Worm (Caenorhabditis elegans) whole organism, dauer: Measurements from ENCODE around the gene brf-1.

ENCODE experiments used
- unc-62 ChIP-seq: sonication (generic microtip); optimal IDR thresholded peaks from 2 replicates; lab custom pipeline; 2017; ENCODE audit warnings: missing biosample characterization, missing genetic modification reagents, missing genetic modification characterization

Gene brf-1

DNA sequence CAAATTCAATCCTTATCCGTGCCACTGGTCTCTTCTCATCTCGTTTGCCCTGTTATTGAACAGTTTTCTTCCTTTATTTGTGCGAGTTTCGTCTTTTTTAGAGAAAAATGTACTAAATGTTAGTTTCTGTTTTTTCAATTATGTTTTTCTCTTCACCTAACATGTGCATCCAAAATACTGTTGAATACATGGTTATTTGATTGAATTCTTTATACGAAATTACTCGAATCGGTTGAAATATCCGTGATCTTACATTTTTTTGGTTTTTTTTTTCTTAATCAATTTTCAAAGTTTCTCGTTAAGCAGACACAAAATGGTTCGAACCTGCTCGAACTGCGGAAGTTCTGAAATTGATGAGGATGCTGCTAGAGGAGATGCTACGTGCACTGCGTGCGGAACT lies at the start of gene brf-1:
TSS of gene brf-1 (plus strand) at position 301 of the 400 bp plus-strand sequence.
- no peak for TF ChIP-seq unc-62

DNA sequence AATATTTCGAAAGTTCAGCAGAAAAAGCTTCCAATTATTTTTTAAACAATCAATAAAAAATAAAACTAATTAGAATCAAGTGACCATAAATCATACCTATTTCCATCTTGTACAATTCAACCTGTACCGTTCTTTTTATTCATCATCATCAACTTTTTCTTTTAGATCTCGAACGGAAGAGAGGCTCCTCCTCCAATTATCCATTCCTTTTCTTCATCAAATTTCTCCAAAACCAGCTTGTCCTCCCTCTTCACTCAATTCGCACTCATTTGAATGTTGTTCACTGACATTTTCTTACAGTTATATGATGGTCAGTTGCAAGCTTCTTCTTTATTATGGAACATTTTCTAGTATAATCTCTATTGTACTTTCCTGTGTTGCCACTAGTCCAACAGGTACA lies 43.8 kb upstream of the brf-1 start, which contains the start of gene C30G12.4:
TSS of gene C30G12.4 (plus strand) at position 301 of the 400 bp plus-strand sequence.
- TF ChIP-seq unc-62: no peak

DNA sequence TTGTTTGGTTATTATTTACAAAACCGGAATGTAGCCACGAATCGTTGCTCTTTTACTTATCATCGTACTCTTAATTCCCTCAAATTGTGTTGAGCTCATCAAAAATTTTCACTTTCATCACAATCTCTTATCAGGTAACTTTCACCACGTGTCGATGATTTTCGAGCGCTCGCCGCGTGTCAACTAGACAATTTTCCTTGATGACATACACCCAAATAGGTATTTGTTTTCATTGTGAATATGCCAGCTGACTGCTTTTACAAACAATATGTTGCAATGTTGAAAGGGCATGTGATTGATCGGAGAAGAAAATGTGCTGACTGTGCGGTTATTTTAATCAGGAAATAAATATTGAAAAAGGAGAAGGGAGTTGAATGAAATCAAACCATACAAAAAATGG lies 41.0 kb upstream of the brf-1 start:
- no peak for TF ChIP-seq unc-62

DNA sequence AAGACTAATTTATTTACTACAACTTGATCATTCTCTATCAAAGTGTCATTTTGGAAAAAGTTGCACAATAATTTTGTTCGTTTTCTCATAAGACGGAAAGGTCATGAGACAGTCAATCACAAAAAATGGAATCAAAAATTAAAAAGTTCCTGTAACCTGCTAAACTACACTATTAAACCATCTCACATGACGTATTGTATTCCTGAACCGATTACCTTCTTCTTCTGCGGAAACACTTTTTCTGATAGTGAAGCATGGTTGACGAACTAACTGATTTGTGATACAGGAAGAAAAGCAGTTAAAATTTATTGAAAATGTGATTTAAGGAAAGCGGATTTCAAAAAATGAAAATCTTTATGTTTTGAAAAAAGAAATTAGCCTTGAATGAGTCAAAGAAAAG lies 35.9 kb upstream of the brf-1 start:
- no peak for TF ChIP-seq unc-62

DNA sequence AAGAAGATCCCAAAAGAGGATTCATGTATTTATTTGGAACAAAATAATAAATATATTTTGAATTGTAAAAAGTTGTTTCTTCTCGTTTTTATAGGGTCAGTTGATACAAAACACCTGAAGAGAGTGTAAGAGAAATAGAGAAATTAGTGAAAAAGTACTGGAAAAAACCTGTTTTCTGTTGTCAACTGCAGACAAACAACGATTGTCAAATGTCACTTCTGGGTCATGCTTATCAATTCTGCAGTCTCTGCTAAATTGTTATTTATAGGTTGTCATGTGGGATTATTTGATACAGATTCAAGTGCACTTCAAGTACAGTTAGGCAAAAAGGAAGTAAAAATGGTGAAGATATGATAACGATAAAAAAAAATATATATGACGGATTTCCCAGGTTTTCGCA lies 33.1 kb upstream of the brf-1 start:
- no peak for TF ChIP-seq unc-62

DNA sequence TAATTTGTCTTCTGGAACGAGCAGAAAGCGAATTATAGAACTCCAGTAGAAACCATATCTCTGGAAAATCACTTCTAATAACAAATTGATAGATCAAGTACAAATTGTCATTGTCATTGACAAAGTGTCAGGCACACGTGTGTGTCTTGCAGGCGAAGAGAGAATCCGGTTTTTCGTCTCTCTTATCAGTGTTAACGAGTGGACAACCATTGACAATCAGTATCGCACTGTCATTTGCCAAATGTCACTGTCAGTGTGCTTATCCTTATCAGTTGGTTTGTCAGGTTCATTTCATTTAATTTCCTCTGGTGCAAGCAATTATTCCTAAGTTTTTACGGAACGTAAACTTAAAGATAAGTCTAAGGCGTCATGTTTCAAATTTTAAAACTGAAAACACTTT lies 32.1 kb upstream of the brf-1 start:
- no peak for TF ChIP-seq unc-62

DNA sequence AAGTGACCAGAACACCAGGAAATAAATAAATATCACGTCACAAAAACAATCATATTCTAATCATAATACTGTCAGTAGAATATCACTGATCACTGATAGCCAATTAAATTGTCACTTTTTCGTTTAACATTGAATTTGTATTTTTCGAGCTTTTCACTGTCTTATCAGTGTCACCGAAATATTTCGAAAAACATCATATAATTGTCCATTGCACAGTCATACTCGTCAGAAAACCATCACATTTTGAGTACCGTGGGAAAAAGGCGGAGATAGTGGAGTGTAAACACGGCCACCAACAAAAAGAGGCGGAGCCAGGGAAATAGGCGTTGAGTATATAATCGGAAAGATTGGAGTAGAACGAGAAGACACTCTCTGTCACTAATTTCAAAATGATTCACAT lies 28.4 kb upstream of the brf-1 start:
- no peak for TF ChIP-seq unc-62

DNA sequence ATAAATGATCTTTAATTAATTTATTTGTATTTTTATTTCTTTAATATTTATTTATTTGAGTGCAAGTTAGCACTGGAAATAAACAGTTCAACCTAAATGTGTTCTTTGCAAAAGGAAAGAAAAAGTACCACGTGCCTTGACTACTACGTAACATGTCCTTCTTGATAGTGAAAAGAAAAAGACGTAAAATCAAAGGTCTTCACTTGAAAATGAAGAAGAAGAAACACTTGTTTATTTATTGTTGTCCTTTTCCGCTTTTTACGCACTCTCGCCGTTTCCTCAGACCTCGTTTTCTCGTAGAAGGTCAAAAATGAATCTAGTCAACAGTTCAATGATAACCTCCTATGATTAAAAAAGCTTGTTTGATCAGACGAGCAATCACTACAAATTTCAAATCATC lies 27.7 kb upstream of the brf-1 start:
- TF ChIP-seq unc-62: no peak

DNA sequence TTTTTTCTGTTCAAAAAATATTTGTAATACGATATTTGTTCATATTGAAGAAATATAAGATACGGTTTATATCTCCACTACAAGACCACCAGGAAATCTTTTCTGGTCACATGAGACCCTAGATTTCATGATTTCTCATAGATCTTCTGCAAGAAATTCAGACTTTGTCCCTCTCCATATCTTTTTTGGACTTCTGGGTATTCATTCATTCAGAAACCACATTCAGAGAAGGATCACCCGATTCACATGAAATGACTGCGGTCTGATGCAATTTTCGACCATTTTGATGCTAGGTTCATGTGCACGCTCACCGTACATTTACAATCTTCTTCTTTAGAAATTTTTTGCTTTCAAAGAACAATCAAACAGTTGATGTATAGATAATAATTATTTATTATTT lies 25.9 kb upstream of the brf-1 start:
- no peak for TF ChIP-seq unc-62

DNA sequence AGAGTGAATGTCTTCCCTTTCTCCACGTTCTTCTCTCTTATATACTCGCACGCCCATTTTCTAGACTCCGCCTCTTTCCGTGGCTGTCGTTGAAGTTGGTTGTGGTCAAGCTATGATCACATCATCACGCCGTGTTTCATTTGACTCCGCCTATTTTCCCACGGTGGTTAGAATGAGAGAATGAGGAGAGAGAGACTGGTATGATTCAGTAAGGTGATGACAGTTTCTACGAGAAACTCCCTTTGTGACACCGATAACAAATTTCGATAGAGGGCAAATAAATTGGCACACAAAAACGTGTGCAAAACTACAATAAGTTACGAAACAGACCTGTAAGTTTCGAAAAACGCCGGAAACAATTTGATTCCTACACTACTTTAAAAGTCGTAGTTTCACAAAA lies 25.1 kb upstream of the brf-1 start:
- no peak for TF ChIP-seq unc-62

DNA sequence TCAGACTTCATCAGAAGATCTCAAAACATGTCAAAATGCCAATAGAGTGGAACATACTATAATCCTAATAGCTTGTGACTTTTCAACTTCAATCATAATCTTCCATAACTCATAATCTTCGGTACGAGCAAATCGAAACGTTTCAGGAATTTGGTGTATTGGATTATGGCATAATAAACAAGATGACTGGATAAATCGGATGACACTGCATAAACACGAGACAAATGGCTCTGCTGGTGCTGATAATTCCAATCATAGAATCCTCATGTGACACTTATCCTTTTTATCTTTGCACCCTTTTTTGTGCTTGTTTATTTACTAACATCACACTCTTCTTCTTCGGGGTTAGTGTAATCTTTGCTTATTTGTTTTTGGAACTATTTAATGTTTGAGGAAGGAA lies 22.6 kb upstream of the brf-1 start:
- no peak for TF ChIP-seq unc-62

DNA sequence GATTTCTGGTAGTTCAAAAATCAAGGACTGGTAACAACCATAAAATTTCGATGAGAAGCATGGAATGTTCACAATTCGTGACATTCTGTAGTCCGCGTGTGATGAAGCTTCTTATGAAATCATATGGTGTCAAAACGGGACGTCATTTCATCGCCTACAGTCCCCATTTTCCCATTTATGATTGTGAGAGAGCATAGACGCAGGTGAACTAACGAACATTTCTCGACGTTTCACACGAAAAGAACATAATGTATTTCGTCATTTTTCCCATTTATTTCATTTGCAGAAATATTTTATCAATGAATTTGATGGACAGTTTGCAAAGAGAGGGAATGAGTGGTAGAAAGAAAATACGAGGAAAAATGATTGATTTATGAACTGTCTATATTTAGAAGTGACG lies 18.5 kb upstream of the brf-1 start:
- no peak for TF ChIP-seq unc-62

DNA sequence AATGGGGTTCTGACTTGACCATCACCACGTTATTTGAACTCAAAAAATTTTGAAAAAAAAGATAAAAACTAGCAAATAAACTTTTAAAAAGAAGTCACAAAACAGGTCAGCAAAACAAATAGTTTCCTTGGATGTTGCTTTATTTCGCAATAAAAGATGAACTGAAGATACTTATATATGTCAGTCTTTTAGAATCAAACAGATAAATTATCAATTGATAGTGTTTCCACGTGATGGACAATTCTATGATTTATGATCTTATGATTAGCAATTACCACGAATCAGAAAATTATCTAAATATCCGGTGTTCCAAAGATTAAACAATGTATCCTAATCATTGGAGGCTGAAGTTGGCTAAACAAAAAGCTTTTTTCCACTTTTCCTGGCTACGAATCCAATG lies 17.9 kb upstream of the brf-1 start:
- no peak for TF ChIP-seq unc-62

DNA sequence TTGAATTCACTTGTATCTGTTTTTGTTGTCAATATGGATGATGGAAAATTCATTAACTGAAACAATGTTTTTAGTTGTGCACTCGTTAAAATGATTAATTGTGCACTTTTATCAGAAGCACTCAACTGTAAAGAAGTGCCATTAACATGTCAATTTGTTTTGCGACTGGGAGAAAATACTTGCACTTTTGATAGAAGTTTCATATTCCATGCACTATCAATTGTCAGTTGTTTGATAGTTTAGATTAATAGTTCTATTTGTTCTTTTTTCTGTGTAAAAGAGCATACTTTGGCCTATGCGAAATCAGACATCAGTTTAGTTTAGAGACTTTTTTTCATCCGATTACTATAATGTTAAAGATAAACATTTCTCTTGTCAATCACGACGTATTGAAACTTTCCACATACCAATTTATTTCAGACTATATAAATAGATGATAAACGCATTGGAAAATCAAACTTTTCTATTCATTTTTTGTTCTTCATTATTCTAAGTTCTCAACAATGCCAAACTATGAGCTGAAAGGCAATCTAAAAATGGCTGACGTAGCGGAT lies 15.7 kb upstream of the brf-1 start, which contains the start of gene C30G12.2:
TSS of gene C30G12.2 (plus strand) at position 504 of the 554 bp plus-strand sequence.
- no peak for TF ChIP-seq unc-62

DNA sequence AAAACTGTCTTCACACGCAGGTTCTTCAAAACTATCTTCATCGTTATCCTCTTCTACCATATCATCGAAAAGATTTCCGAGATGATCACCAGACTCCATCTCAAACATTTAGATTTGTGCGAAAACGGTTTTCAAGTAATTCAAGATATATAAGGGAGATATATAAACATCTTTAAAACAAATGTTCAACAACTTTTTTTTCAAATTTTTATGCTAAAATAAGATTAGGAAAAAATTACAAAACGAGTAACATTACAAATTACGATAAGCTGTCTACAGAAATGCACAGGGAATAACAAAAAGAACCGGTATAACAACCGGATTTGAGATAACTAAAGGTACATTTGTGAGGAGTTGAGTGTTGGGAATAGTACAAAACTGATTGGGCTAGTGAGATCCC lies 9.7 kb upstream of the brf-1 start, which contains the start of gene C30G12.6:
TSS of gene C30G12.6 (minus strand) at position 101 of the 400 bp plus-strand sequence.
- no peak for TF ChIP-seq unc-62

DNA sequence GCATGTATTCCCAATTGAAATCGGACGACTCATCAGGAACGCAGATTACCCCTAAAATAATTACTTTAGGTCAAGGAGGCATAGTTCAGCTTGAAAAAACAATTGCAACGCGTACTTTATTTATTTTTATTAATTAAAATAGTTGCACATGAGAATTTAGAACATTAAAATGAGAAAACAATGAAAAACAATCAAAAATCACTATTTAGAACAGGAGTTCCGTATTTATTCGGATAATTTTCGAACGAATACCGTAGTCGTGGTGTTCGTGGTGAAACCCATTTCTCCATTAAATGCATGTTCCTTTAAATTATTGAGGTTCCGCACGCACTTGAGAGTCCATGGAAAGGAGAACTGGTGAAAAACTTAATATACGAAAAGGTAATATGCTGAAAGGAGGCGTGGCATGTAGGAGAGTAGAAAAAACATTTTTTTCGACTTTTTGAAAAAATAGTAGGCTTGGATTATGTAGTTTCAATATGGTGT lies 7.4 kb upstream of the brf-1 start, which contains the start of gene puf-8:
TSS of gene puf-8 (minus strand) at position 51 of the 486 bp plus-strand sequence.
- no peak for TF ChIP-seq unc-62

DNA sequence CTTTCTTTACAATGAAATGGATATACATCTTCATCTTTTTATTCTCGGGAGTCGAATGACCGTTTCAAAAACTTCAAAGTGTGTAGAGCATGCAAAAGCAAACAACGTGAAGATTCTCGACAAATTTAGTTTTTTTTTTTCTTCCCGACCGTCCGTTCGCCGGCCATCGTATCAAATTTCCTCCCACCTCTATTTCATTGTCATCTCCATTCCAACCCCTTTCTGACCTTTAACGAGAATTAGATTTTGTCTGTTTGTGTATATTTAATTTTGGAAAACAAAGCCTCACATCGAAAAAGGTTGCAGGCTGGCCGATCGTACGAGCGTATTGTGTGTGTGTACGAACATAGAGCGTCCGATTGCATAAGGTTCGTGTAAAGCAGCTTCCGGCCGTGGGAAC lies 6.6 kb upstream of the brf-1 start, which contains the start of gene C30G12.1:
TSS of gene C30G12.1 (plus strand) at position 301 of the 400 bp plus-strand sequence.
- no peak for TF ChIP-seq unc-62

DNA sequence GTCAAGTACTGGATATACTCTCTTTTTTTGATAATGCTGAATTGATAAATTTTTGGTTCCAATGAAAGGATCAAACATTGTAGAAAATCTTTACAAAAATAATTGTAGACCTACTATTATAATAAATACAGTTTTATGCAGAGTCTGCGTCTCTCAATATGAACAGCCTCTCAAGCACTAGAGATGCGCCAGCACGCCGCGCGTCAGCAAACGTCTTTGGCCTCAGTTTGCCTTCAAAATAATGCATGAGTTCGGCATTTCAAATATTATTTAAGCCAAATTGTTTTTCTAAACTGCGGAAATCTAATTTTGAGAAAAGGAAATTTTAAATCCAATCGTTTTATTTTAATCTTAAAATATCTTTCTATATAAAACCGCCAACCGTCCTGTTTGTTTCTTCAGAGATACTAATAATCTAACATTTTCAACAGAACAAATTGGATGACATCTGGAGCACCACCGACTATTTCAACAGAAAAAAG lies 3.9 kb upstream of the brf-1 start, which contains the start of gene cul-4:
TSS of gene cul-4 (plus strand) at position 432 of the 482 bp plus-strand sequence.
- TF ChIP-seq unc-62: no peak
